Worm (Caenorhabditis elegans) whole organism, L4 larva: ENCODE measurements around the gene sdz-10.

Experiments used
- R02D3.7 ChIP-seq: fragments of 150-350 bp; sonication (generic microtip); optimal IDR thresholded peaks from 3 replicates; lab custom pipeline; 2014; ENCODE audit warnings: missing biosample characterization, missing genetic modification characterization
- Y48G9A.11 ChIP-seq: fragments of 200-800 bp; sonication (Bioruptor generic); IDR thresholded peaks from 2 replicates; pipeline ENCODE4 v1.3.6; 2022; ENCODE audit warnings: missing genetic modification reagents, missing genetic modification characterization, missing compliant biosample characterization
- ZK546.5 ChIP-seq, 2 experiments: sonication (generic microtip); optimal IDR thresholded peaks; 2 replicates each; lab custom pipeline; 2017; ENCODE audit warnings: missing biosample characterization in 2 of 2, missing genetic modification characterization in 2 of 2
- aha-1 ChIP-seq: fragments of 150-350 bp; peaks from one replicate; lab custom pipeline; 2014; ENCODE audit warnings: missing biosample characterization, missing genetic modification characterization
- arid-1 ChIP-seq: fragments of 200-800 bp; sonication (Bioruptor generic); conservative IDR thresholded peaks from 2 replicates; pipeline ENCODE4 v1.3.6; 2022; ENCODE audit warnings: missing genetic modification reagents, missing genetic modification characterization, missing compliant biosample characterization
- ceh-62 ChIP-seq: sonication (generic microtip); optimal IDR thresholded peaks from 2 replicates; lab custom pipeline; 2017; ENCODE audit warnings: missing biosample characterization, missing genetic modification characterization
- ctbp-1 ChIP-seq: fragments of 200-800 bp; sonication (Bioruptor generic); IDR thresholded peaks from 2 replicates; pipeline ENCODE4 v1.3.6; 2022; ENCODE audit warnings: missing genetic modification reagents, missing genetic modification characterization, missing compliant biosample characterization
- dpl-1 ChIP-seq: fragments of 150-350 bp; optimal IDR thresholded peaks from 2 replicates; lab custom pipeline; 2014; ENCODE audit warnings: missing biosample characterization, missing genetic modification reagents, missing genetic modification characterization
- egl-27 ChIP-seq: sonication (generic microtip); optimal IDR thresholded peaks from 3 replicates; lab custom pipeline; 2017; ENCODE audit warnings: missing biosample characterization, missing genetic modification reagents, missing genetic modification characterization
- hif-1 ChIP-seq, 2 experiments: sonication (generic microtip); optimal IDR thresholded peaks; 2 replicates each; lab custom pipeline; 2016 to 2017; ENCODE audit warnings: missing compliant biosample characterization in 2 of 2, missing genetic modification characterization in 2 of 2, missing genetic modification reagents in 2 of 2, missing genotype in 2 of 2, mild to moderate bottlenecking in 1 of 2
- hlh-30 ChIP-seq: sonication (generic microtip); optimal IDR thresholded peaks from 2 replicates; lab custom pipeline; 2017; ENCODE audit warnings: antibody characterized with exemption, mild to moderate bottlenecking, missing genetic modification characterization, missing compliant biosample characterization; ENCODE audit not compliant: insufficient read depth
- lim-7 ChIP-seq: fragments of 200-800 bp; sonication (Bioruptor generic); IDR thresholded peaks from 2 replicates; pipeline ENCODE4 v1.3.6; 2022; ENCODE audit warnings: missing genetic modification characterization, missing compliant biosample characterization
- lin-38 ChIP-seq: fragments of 200-800 bp; sonication (Bioruptor generic); IDR thresholded peaks from 2 replicates; pipeline ENCODE4 v1.3.6; 2022; ENCODE audit warnings: missing genetic modification reagents, missing genetic modification characterization, missing compliant biosample characterization
- lir-3 ChIP-seq: sonication (generic microtip); optimal IDR thresholded peaks from 2 replicates; lab custom pipeline; 2016; ENCODE audit warnings: mild to moderate bottlenecking, missing genetic modification characterization, missing compliant biosample characterization
- madf-9 ChIP-seq: fragments of 200-800 bp; sonication (Bioruptor generic); conservative IDR thresholded peaks from 2 replicates; pipeline ENCODE4 v1.3.6; 2022; ENCODE audit warnings: missing genetic modification reagents, missing genetic modification characterization, missing compliant biosample characterization
- mdl-1 ChIP-seq, 2 experiments: fragments of 150-350 bp in 1 of 2; sonication (generic microtip) in 1 of 2; optimal IDR thresholded peaks; 2 replicates each; lab custom pipeline; 2014 to 2017; ENCODE audit warnings: missing biosample characterization in 2 of 2, missing genetic modification characterization in 2 of 2
- mxl-2 ChIP-seq: fragments of 200-800 bp; sonication (Bioruptor generic); conservative IDR thresholded peaks from 2 replicates; pipeline ENCODE4 v1.3.6; 2022; ENCODE audit warnings: missing genetic modification reagents, missing genetic modification characterization, missing compliant biosample characterization
- nhr-25 ChIP-seq: sonication (generic microtip); optimal IDR thresholded peaks from 2 replicates; lab custom pipeline; 2017; ENCODE audit warnings: missing genetic modification characterization, mild to moderate bottlenecking, missing compliant biosample characterization, antibody characterized with exemption, moderate library complexity, borderline replicate concordance; ENCODE audit not compliant: insufficient read depth
- nhr-48 ChIP-seq: sonication (generic microtip); optimal IDR thresholded peaks from 2 replicates; lab custom pipeline; 2016; ENCODE audit warnings: mild to moderate bottlenecking, missing genetic modification characterization, missing compliant biosample characterization
- nhr-77 ChIP-seq: fragments of 150-350 bp; optimal IDR thresholded peaks from 2 replicates; lab custom pipeline; 2014; ENCODE audit warnings: missing biosample characterization, missing genetic modification characterization
- rbr-2 ChIP-seq: sonication (generic microtip); optimal IDR thresholded peaks from 2 replicates; lab custom pipeline; 2016; ENCODE audit warnings: missing genotype, missing genetic modification characterization, missing compliant biosample characterization
- sdz-12 ChIP-seq: fragments of 200-800 bp; sonication (Bioruptor generic); optimal IDR thresholded peaks from 2 replicates; lab custom pipeline; 2018; ENCODE audit warnings: mild to moderate bottlenecking, missing genetic modification characterization, missing compliant biosample characterization
- set-16 ChIP-seq: fragments of 200-800 bp; sonication (Bioruptor generic); IDR thresholded peaks from 2 replicates; pipeline ENCODE4 v1.3.6; 2022; ENCODE audit warnings: missing genetic modification reagents, missing genetic modification characterization, missing compliant biosample characterization
- spr-1 ChIP-seq: sonication (generic microtip); optimal IDR thresholded peaks from 2 replicates; lab custom pipeline; 2016; ENCODE audit warnings: mild to moderate bottlenecking, missing genetic modification characterization, missing compliant biosample characterization
- spr-3 ChIP-seq: fragments of 200-800 bp; sonication (Bioruptor generic); optimal IDR thresholded peaks from 2 replicates; lab custom pipeline; 2018; ENCODE audit warnings: mild to moderate bottlenecking, missing genetic modification characterization, missing compliant biosample characterization
- unc-62 ChIP-seq, 3 experiments: fragments of 150-350 bp in 1 of 3; sonication (generic microtip); optimal IDR thresholded peaks in 2 of 3; peaks in 1 of 3; 1 replicate in 1 of 3; 2 replicates in 2 of 3; lab custom pipeline; 2014 to 2017; ENCODE audit warnings: missing biosample characterization in 3 of 3, missing genetic modification characterization in 3 of 3, missing genetic modification reagents in 3 of 3, missing genotype in 1 of 3
- vab-7 ChIP-seq: fragments of 200-800 bp; sonication (Bioruptor generic); IDR thresholded peaks from 2 replicates; pipeline ENCODE4 v1.3.6; 2022; ENCODE audit warnings: missing genetic modification reagents, missing genetic modification characterization, missing compliant biosample characterization
- zag-1 ChIP-seq: fragments of 150-350 bp; optimal IDR thresholded peaks from 2 replicates; lab custom pipeline; 2014; ENCODE audit warnings: missing biosample characterization, missing genetic modification characterization
- zfp-2 ChIP-seq: sonication (generic microtip); optimal IDR thresholded peaks from 2 replicates; lab custom pipeline; 2016; ENCODE audit warnings: mild to moderate bottlenecking, missing genetic modification characterization, missing compliant biosample characterization
- zfp-3 ChIP-seq: fragments of 200-800 bp; sonication (Bioruptor generic); conservative IDR thresholded peaks from 2 replicates; pipeline ENCODE4 v1.3.6; 2022; ENCODE audit warnings: missing genetic modification reagents, missing genetic modification characterization, missing compliant biosample characterization
- ztf-7 ChIP-seq: fragments of 150-350 bp; optimal IDR thresholded peaks from 2 replicates; lab custom pipeline; 2014; ENCODE audit warnings: missing biosample characterization, missing genetic modification characterization

The sdz-10 gene

DNA sequence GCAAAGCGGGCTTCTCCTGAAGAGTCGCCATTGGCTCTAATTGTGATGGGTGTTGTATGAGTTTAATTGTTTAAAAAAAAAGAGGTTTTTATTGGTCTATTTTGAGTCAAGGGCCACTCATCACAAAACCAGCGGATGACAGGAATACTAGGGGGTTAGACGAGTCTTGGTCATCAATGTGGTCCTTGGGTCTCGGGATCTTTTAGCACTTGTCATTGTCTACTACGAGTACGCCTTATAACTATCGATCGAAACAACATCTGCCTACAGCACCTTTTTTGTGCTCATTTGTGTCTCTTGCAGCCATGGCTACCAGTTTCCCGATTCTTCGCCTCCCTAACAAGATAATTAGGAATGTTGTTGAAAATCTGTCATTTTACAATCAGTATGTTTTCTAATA, 7.4 kb downstream of the sdz-10 start, which contains the start of gene fbxb-108:
fbxb-108 (plus strand) TSS at position 301 of the 400 bp plus-strand sequence.
- TF ChIP-seq nhr-25 (no peak), zfp-2 (tag; lab: Kevin White, UChicago) (no peak), nhr-48 (tag; lab: Kevin White, UChicago) (no peak), mxl-2 (GFP tag; lab: Robert Waterston, UW) (no peak), hlh-30 (no peak), mdl-1 (tag; optimal IDR thresholded peaks at IDR 0.05; lab: Kevin White, UChicago) (no peak), ctbp-1 (GFP tag; lab: Robert Waterston, UW) (no peak), nhr-77 (no peak)

DNA sequence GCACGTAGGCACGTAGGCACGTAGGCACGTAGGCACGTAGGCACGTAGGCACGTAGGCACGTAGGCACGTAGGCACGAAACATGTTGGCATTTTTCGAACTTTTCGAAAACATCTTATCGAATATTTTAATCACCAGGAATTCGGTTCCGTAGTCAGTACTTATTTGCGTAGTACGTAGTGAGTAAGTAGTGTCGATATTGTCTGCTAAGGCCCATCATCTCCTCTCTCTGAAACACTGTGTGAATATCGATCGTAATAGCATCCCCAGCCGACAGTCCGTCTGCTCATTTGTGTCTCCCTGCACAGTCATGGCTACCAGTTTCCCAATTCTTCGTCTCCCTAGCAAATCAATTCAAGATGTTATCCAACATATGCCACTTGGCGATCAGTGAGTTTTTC, 10.0 kb downstream of the sdz-10 start, which contains the start of gene fbxb-106:
fbxb-106 (plus strand) TSS at position 301 of the 400 bp plus-strand sequence.
- no peak for TF ChIP-seq R02D3.7 (tag; lab: Kevin White, UChicago)

DNA sequence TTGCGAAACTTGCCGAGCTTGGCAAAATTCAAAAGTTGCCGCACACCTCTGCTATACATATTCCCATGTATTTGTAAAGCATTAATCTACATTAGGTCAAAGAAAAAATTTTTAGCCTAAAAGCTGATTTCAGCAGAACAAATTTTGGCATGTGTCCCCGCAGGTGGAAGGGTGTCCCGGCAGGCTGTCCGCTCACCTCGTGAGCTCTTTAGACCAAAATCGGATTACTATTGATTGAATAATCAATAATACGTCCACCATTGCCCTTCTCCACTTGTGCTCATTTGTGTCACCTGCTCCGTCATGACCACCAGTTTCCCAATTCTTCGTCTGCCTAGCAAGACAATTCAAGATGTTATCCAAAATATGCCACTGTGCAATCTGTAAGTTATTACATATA, 13.6 kb downstream of the sdz-10 start, which contains the start of gene fbxb-107:
fbxb-107 (plus strand) TSS at position 297 of the 400 bp plus-strand sequence.
- TF ChIP-seq dpl-1 (GFP tag; lab: Kevin White, UChicago) = no peak

DNA sequence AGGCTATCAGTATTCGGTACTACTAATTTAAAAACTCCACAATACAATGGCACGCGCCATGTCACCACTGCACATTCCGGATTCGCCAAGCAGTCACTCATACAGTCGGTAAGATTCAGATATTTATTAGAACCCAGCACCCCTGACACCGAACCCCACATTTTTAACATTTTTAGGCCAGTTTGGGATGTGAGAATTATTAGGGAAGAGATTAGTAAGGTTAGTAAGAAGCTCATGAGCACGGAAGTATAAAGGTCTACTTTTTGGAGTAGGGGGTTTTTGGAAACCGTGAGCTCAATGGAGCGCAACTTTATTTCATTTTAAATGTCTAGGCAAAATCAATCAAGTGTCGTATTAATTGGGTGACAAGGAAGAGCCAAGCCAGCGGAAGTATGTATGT, 14.1 kb downstream of the sdz-10 start, which contains the start of gene F29A7.8:
F29A7.8 (minus strand) TSS at position 101 of the 400 bp plus-strand sequence.
- TF ChIP-seq aha-1 (tag; lab: Kevin White, UChicago) (peak; percentile 12), spr-3 (no peak)
- TF ChIP-seq, all 104 proteins: peak for 1

DNA sequence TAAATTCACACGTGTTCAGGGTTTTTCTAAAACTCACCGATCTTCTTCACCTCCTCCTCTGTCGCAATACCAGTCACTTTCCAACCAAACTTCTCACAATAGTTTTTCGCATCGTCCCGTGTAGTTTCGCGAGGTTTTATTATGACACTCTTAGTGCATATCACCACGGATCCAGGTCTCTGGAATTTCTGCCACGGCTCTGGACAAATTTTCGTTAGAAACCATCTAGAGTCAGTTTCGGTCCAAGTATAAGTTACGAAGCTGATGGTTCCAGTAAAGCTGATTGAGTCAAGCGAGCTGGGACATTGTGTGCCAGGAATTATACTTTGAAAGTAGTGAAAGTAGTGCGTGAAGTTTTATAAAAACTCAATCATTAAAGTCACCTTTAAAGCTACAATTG, 15.7 kb downstream of the sdz-10 start:
- TF ChIP-seq zfp-3 (no peak), aha-1 (tag; lab: Kevin White, UChicago) (peak; percentile 53), unc-62 (GFP tag; optimal IDR thresholded peaks at IDR 0.05 in 1 of 2; lab: Kevin White, UChicago) (peak in 1 of 2 experiments; percentile 94), unc-62 (tag; optimal IDR thresholded peaks at IDR 0.05; lab: Kevin White, UChicago) (no peak), ZK546.5 (tag; optimal IDR thresholded peaks at IDR 0.05; lab: Kevin White, UChicago) (no peak), ztf-7 (tag; lab: Kevin White, UChicago) (no peak)

DNA sequence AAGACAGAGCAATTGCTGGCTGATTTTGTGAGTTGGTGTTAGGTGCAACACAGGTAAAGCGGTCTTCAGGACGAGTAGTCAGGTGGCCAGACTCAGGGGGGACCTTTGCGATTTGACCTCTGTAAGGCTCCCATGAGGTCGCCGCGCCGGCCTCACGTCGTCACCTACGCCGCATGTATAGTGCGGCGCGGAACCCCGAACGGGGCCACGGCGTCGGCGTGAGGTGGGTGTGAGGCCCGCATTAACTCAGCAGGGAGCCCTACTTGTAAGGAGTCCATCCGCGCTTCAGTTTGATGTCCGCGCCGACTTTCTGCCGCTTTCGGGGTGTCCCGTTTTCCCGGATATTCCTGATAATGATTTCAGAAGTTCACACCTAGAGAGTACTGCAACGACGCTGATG, 17.5 kb downstream of the sdz-10 start:
- TF ChIP-seq arid-1 (no peak), lir-3 (tag; lab: Kevin White, UChicago) (no peak), set-16 (GFP tag; lab: Robert Waterston, UW) (peak; percentile 91), zag-1 (tag; lab: Kevin White, UChicago) (no peak), madf-9 (GFP tag; lab: Robert Waterston, UW) (no peak), lim-7 (GFP tag; lab: Robert Waterston, UW) (no peak), hlh-30 (no peak), egl-27 (no peak)

DNA sequence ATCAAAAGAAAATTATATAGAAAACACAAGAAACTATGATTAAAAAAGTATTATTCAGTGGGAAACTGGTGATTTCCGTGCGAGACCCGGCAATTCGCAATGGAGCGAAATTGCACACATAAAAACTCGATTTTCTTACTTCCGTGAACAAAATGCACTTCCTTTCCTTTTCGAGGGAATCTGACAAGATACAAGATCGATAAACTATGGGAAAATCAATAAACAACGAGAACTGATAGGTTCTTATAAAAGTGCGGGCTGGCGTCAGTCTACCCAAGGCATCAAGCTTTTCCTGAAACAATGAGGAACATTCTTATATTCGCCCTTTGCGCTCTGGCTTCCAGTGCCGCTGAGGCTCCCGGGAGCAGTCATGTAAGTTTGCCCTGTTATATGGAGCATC, 19.1 kb downstream of the sdz-10 start, which contains the start of gene F29A7.3:
F29A7.3 (plus strand) TSS at position 301 of the 400 bp plus-strand sequence.
- no peak for TF ChIP-seq spr-1 (tag; lab: Kevin White, UChicago)
- no peak for TF ChIP-seq hif-1 (tag; optimal IDR thresholded peaks at IDR 0.05; lab: Kevin White, UChicago)
- TF ChIP-seq sdz-12 = no peak
- no peak for TF ChIP-seq zfp-3
- TF ChIP-seq vab-7 (GFP tag; lab: Robert Waterston, UW) = no peak
- no peak for TF ChIP-seq ceh-62 (tag; lab: Kevin White, UChicago)
- TF ChIP-seq nhr-25 = no peak
- TF ChIP-seq lin-38 (GFP tag; lab: Robert Waterston, UW) = no peak
- TF ChIP-seq rbr-2 (tag; lab: Kevin White, UChicago) = no peak
- no peak for TF ChIP-seq Y48G9A.11 (GFP tag; lab: Robert Waterston, UW)
